Fruit fly (Drosophila melanogaster) whole organism, adult: ENCODE data around the gene CG17549.

ENCODE experiments used
- CG11617 ChIP-seq: fragments of 200-800 bp; sonication (Bioruptor generic); optimal IDR thresholded peaks from 2 replicates; lab custom pipeline; 2017; ENCODE audit warnings: mild to moderate bottlenecking, missing biosample characterization, missing genetic modification reagents, missing genetic modification characterization
- CG12768 ChIP-seq: fragments of 200-800 bp; sonication (Bioruptor generic); optimal IDR thresholded peaks from 2 replicates; lab custom pipeline; 2017; ENCODE audit warnings: missing biosample characterization, missing genetic modification characterization, mild to moderate bottlenecking, moderate library complexity, missing genetic modification reagents
- CG14711 ChIP-seq: fragments of 200-800 bp; sonication (Bioruptor generic); optimal IDR thresholded peaks from 2 replicates; lab custom pipeline; 2018; ENCODE audit warnings: missing biosample characterization, mild to moderate bottlenecking, missing genetic modification characterization, moderate library complexity
- CG1620 ChIP-seq: fragments of 200-800 bp; sonication (Bioruptor generic); optimal IDR thresholded peaks from 2 replicates; lab custom pipeline; 2016; ENCODE audit warnings: missing biosample characterization, missing genetic modification characterization
- CG33017 ChIP-seq: fragments of 200-800 bp; sonication (Bioruptor generic); optimal IDR thresholded peaks from 2 replicates; lab custom pipeline; 2018; ENCODE audit warnings: missing biosample characterization, mild to moderate bottlenecking, missing genetic modification characterization, moderate library complexity
- CG5204 ChIP-seq: fragments of 200-800 bp; sonication (Bioruptor generic); optimal IDR thresholded peaks from 2 replicates; lab custom pipeline; 2016; ENCODE audit warnings: missing biosample characterization, missing genetic modification characterization
- CG7045 ChIP-seq: fragments of 200-800 bp; sonication (Bioruptor generic); optimal IDR thresholded peaks from 2 replicates; lab custom pipeline; 2017; ENCODE audit warnings: missing biosample characterization, mild to moderate bottlenecking, missing genetic modification characterization
- CG7101 ChIP-seq: fragments of 200-800 bp; sonication (Bioruptor generic); optimal IDR thresholded peaks from 2 replicates; lab custom pipeline; 2018; ENCODE audit warnings: missing biosample characterization, mild to moderate bottlenecking, missing genetic modification characterization, moderate library complexity
- Clk ChIP-seq: fragments of 200-800 bp; sonication (Bioruptor generic); optimal IDR thresholded peaks from 2 replicates; lab custom pipeline; 2017; ENCODE audit warnings: missing biosample characterization, missing genetic modification characterization
- Crg-1 ChIP-seq: fragments of 200-800 bp; sonication (Bioruptor generic); optimal IDR thresholded peaks from 2 replicates; lab custom pipeline; 2016; ENCODE audit warnings: missing biosample characterization, missing genetic modification characterization
- Hr96 ChIP-seq: fragments of 200-800 bp; sonication (Bioruptor generic); optimal IDR thresholded peaks from 2 replicates; lab custom pipeline; 2016; ENCODE audit warnings: missing biosample characterization, missing genetic modification characterization
- Mnt ChIP-seq: fragments of 200-800 bp; sonication (Bioruptor generic); optimal IDR thresholded peaks from 2 replicates; lab custom pipeline; 2016; ENCODE audit warnings: missing biosample characterization, mild to moderate bottlenecking, missing genetic modification characterization
- bab1 ChIP-seq: fragments of 200-800 bp; sonication (Bioruptor generic); optimal IDR thresholded peaks from 3 replicates; lab custom pipeline; 2019; ENCODE audit warnings: missing biosample characterization, mild to moderate bottlenecking, missing genetic modification characterization, moderate library complexity
- cic ChIP-seq: fragments of 200-800 bp; sonication (Bioruptor generic); optimal IDR thresholded peaks from 2 replicates; lab custom pipeline; 2017; ENCODE audit warnings: missing biosample characterization, mild to moderate bottlenecking, missing genetic modification characterization, moderate library complexity
- cnc ChIP-seq, 2 experiments: fragments of >200 bp; optimal IDR thresholded peaks; 2 replicates each; lab custom pipeline; 2017
- kay ChIP-seq: fragments of 200-800 bp; sonication (Bioruptor generic); peaks from one replicate; lab custom pipeline; 2016; ENCODE audit warnings: missing biosample characterization, missing genetic modification characterization, borderline replicate concordance
- ovo ChIP-seq: fragments of 200-800 bp; sonication (Bioruptor generic); optimal IDR thresholded peaks from 2 replicates; lab custom pipeline; 2016; ENCODE audit warnings: missing biosample characterization, missing genetic modification characterization
- pad ChIP-seq: fragments of 200-800 bp; sonication (Bioruptor generic); optimal IDR thresholded peaks from 3 replicates; lab custom pipeline; 2017; ENCODE audit warnings: missing biosample characterization, missing genetic modification characterization, mild to moderate bottlenecking, moderate library complexity, missing genetic modification reagents
- tj ChIP-seq: fragments of 200-800 bp; sonication (Bioruptor generic); optimal IDR thresholded peaks from 3 replicates; lab custom pipeline; 2017; ENCODE audit warnings: missing biosample characterization, mild to moderate bottlenecking, missing genetic modification characterization, moderate library complexity
- toe ChIP-seq: fragments of 200-800 bp; sonication (Bioruptor generic); optimal IDR thresholded peaks from 2 replicates; lab custom pipeline; 2016; ENCODE audit warnings: missing biosample characterization, missing genetic modification characterization

The CG17549 gene

dm6 chr2L:19358017-19358471 is 31.8 kb downstream of the CG17549 start:
- no peak for TF ChIP-seq CG12768 (GFP tag; lab: Kevin White, UChicago)
- TF ChIP-seq cnc (optimal IDR thresholded peaks at IDR 0.05; lab: Kevin White, UChicago), result no peak
- no peak for TF ChIP-seq CG11617
- TF ChIP-seq toe (GFP tag; lab: Kevin White, UChicago), result no peak
- TF ChIP-seq Hr96 (GFP tag; lab: Kevin White, UChicago), result peak; percentile 21
- peak; percentile 0 for TF ChIP-seq CG7045 (GFP tag; lab: Kevin White, UChicago)
- peak; percentile 42 for TF ChIP-seq ovo (GFP tag; lab: Kevin White, UChicago)
- no peak for TF ChIP-seq Clk
- no peak for TF ChIP-seq cic
- no peak for TF ChIP-seq CG7101
- no peak for TF ChIP-seq Mnt (GFP tag; lab: Kevin White, UChicago)
- TF ChIP-seq CG5204, result no peak

dm6 chr2L:19342767-19343166 is 47.1 kb downstream of the CG17549 start:
- no peak for TF ChIP-seq cnc (optimal IDR thresholded peaks at IDR 0.05; lab: Kevin White, UChicago)
- no peak for TF ChIP-seq CG5204
- TF ChIP-seq Crg-1 (GFP tag; lab: Kevin White, UChicago), result no peak
- no peak for TF ChIP-seq kay (GFP tag; lab: Kevin White, UChicago)
- no peak for TF ChIP-seq tj (GFP tag; lab: Kevin White, UChicago)
- no peak for TF ChIP-seq toe (GFP tag; lab: Kevin White, UChicago)
- TF ChIP-seq ovo (GFP tag; lab: Kevin White, UChicago), result no peak
- TF ChIP-seq CG1620, result no peak
- TF ChIP-seq CG33017 (tag; lab: Kevin White, UChicago), result no peak
- no peak for TF ChIP-seq CG7045 (GFP tag; lab: Kevin White, UChicago)
- TF ChIP-seq Mnt (GFP tag; lab: Kevin White, UChicago), result no peak
- no peak for TF ChIP-seq CG14711

dm6 chr2L:19342018-19342417 is 47.9 kb downstream of the CG17549 start:
- TF ChIP-seq CG14711, result no peak
- TF ChIP-seq bab1 (GFP tag; lab: Kevin White, UChicago), result no peak
- TF ChIP-seq kay (GFP tag; lab: Kevin White, UChicago), result no peak
- no peak for TF ChIP-seq CG11617

dm6 chr2L:19341074-19341806 is 48.6 kb downstream of the CG17549 start:
- TF ChIP-seq CG11617 (no peak), bab1 (GFP tag; lab: Kevin White, UChicago) (no peak), Hr96 (GFP tag; lab: Kevin White, UChicago) (no peak), CG5204 (no peak), CG12768 (GFP tag; lab: Kevin White, UChicago) (no peak), tj (GFP tag; lab: Kevin White, UChicago) (no peak), cnc (optimal IDR thresholded peaks at IDR 0.05; lab: Kevin White, UChicago) (no peak), kay (GFP tag; lab: Kevin White, UChicago) (no peak), pad (GFP tag; lab: Kevin White, UChicago) (no peak), toe (GFP tag; lab: Kevin White, UChicago) (no peak), CG7045 (GFP tag; lab: Kevin White, UChicago) (no peak), CG1620 (no peak), CG33017 (tag; lab: Kevin White, UChicago) (no peak), CG7101 (no peak), ovo (GFP tag; lab: Kevin White, UChicago) (no peak), Mnt (GFP tag; lab: Kevin White, UChicago) (no peak), Crg-1 (GFP tag; lab: Kevin White, UChicago) (no peak), Clk (no peak), CG14711 (no peak)

dm6 chr2L:19339023-19339422 is 50.9 kb downstream of the CG17549 start:
- TF ChIP-seq Clk (no peak), Hr96 (GFP tag; lab: Kevin White, UChicago) (no peak), tj (GFP tag; lab: Kevin White, UChicago) (no peak), CG1620 (no peak), CG7045 (GFP tag; lab: Kevin White, UChicago) (no peak), kay (GFP tag; lab: Kevin White, UChicago) (no peak), CG11617 (no peak), Crg-1 (GFP tag; lab: Kevin White, UChicago) (no peak), CG14711 (no peak), Mnt (GFP tag; lab: Kevin White, UChicago) (no peak), pad (GFP tag; lab: Kevin White, UChicago) (no peak), CG7101 (no peak), ovo (GFP tag; lab: Kevin White, UChicago) (no peak)

- TF ChIP-seq cic, result no peak
- TF ChIP-seq kay (GFP tag; lab: Kevin White, UChicago), result no peak
- no peak for TF ChIP-seq CG7101
- TF ChIP-seq CG7045 (GFP tag; lab: Kevin White, UChicago), result no peak
- no peak for TF ChIP-seq CG5204
- no peak for TF ChIP-seq tj (GFP tag; lab: Kevin White, UChicago)
- no peak for TF ChIP-seq ovo (GFP tag; lab: Kevin White, UChicago)
- no peak for TF ChIP-seq Crg-1 (GFP tag; lab: Kevin White, UChicago)
- TF ChIP-seq CG1620, result no peak
- no peak for TF ChIP-seq CG12768 (GFP tag; lab: Kevin White, UChicago)
Measured at dm6 chr2L:19337971-19338732, 51.7 kb downstream of the CG17549 start.
